Worm (Caenorhabditis elegans): ENCODE measurements around the gene prp-19.
A peak's percentile ranks its signal among the peaks of the same experiment; 100 is the strongest.

Gene prp-19

ce11 chrIII:5136033-5136597, 35.7 kb downstream of the prp-19 start, which contains the start of gene tbx-2 (continued):
- TF ChIP-seq irx-1 (tag; optimal IDR thresholded peaks at IDR 0.05) = no peak

- TF ChIP-seq elt-3 (tag; optimal IDR thresholded peaks at IDR 0.05) (no peak), unc-62 (GFP tag; optimal IDR thresholded peaks at IDR 0.05) (no peak), fkh-10 (GFP tag; optimal IDR thresholded peaks at IDR 0.05) (no peak), rnt-1 (tag; optimal IDR thresholded peaks at IDR 0.05) (peak; percentile 20), ceh-63 (GFP tag; optimal IDR thresholded peaks at IDR 0.05) (no peak), efl-1 (optimal IDR thresholded peaks at IDR 0.05) (no peak), efl-1 (GFP tag; optimal IDR thresholded peaks at IDR 0.05 in 1 of 2) (peak in 1 of 2 experiments; percentile 46), unc-130 (tag; optimal IDR thresholded peaks at IDR 0.05) (no peak), lsy-2 (tag; optimal IDR thresholded peaks at IDR 0.05) (peak in 1 of 2 experiments; percentile 60), nhr-76 (tag; optimal IDR thresholded peaks at IDR 0.05) (no peak), tbx-2 (tag; optimal IDR thresholded peaks at IDR 0.05) (peak; percentile 76)
Measured at ce11 chrIII:5134506-5134905, 37.3 kb downstream of the prp-19 start.

- TF ChIP-seq mdl-1 (tag; optimal IDR thresholded peaks at IDR 0.05) (no peak), unc-62 (GFP tag; optimal IDR thresholded peaks at IDR 0.05) (no peak), nhr-76 (tag; optimal IDR thresholded peaks at IDR 0.05) (no peak), ces-1 (GFP tag; optimal IDR thresholded peaks at IDR 0.05) (no peak)
Measured at ce11 chrIII:5130654-5131053, 41.2 kb downstream of the prp-19 start.

ce11 chrIII:5129261-5129660, 42.6 kb downstream of the prp-19 start:
- TF ChIP-seq ztf-4 (tag; optimal IDR thresholded peaks at IDR 0.05) (no peak), elt-3 (tag; optimal IDR thresholded peaks at IDR 0.05) (no peak), nhr-71 (tag; optimal IDR thresholded peaks at IDR 0.05) (peak; percentile 17), nhr-11 (tag; optimal IDR thresholded peaks at IDR 0.05) (no peak), pag-3 (tag; optimal IDR thresholded peaks at IDR 0.05; ENCODE audit: borderline replicate concordance, insufficient read depth) (no peak), aha-1 (tag; optimal IDR thresholded peaks at IDR 0.05) (no peak), ceh-82 (tag; optimal IDR thresholded peaks at IDR 0.05) (peak in 1 of 3 experiments; percentile 28), skn-1 (tag; optimal IDR thresholded peaks at IDR 0.05) (no peak), tbx-2 (tag; optimal IDR thresholded peaks at IDR 0.05) (peak; percentile 100), snpc-4 (tag; optimal IDR thresholded peaks at IDR 0.05) (no peak), hlh-17 (GFP tag; optimal IDR thresholded peaks at IDR 0.05; ENCODE audit: borderline replicate concordance) (no peak), lsy-2 (tag; optimal IDR thresholded peaks at IDR 0.05) (peak in 1 of 2 experiments; percentile 23), lin-14 (GFP tag; optimal IDR thresholded peaks at IDR 0.05) (peak; percentile 26), nhr-77 (tag; optimal IDR thresholded peaks at IDR 0.05) (peak; percentile 64), mab-9 (GFP tag; IDR thresholded peaks at IDR 0.05) (no peak)

- no peak for TF ChIP-seq ztf-4 (tag; optimal IDR thresholded peaks at IDR 0.05)
- peak; percentile 39 for TF ChIP-seq tbx-2 (tag; optimal IDR thresholded peaks at IDR 0.05)
- TF ChIP-seq nhr-85 (tag) = peak; percentile 75
- TF ChIP-seq Y116A8C.19 (tag; optimal IDR thresholded peaks at IDR 0.05; ENCODE audit: borderline replicate concordance) = no peak
- 0 out of 2 replicates have a peak, but pooled peaks have one; percentile 28 for TF ChIP-seq ets-5 (GFP tag; IDR thresholded peaks at IDR 0.05)
Measured at ce11 chrIII:5126988-5127387, 44.9 kb downstream of the prp-19 start.

ce11 chrIII:5125759-5126158, 46.1 kb downstream of the prp-19 start:
- no peak for TF ChIP-seq ceh-8 (GFP tag; optimal IDR thresholded peaks at IDR 0.05)
- TF ChIP-seq tbx-2 (tag; optimal IDR thresholded peaks at IDR 0.05) = peak; percentile 92

- TF ChIP-seq egl-27 (tag; optimal IDR thresholded peaks at IDR 0.05) (no peak), nhr-76 (tag; optimal IDR thresholded peaks at IDR 0.05) (no peak), ceh-63 (GFP tag; optimal IDR thresholded peaks at IDR 0.05) (no peak), ztf-4 (tag; optimal IDR thresholded peaks at IDR 0.05) (no peak), C04F5.9 (tag; optimal IDR thresholded peaks at IDR 0.05) (no peak), nhr-71 (tag; optimal IDR thresholded peaks at IDR 0.05) (no peak), nhr-12 (tag; optimal IDR thresholded peaks at IDR 0.05) (no peak), nhr-11 (tag; optimal IDR thresholded peaks at IDR 0.05) (no peak), lir-3 (tag; optimal IDR thresholded peaks at IDR 0.05; ENCODE audit: poor library complexity) (no peak), lin-39 (tag; optimal IDR thresholded peaks at IDR 0.05) (no peak), nhr-28 (tag; optimal IDR thresholded peaks at IDR 0.05) (no peak), unc-30 (tag; optimal IDR thresholded peaks at IDR 0.05) (no peak), lin-13 (GFP tag; optimal IDR thresholded peaks at IDR 0.05) (no peak), nhr-47 (tag; optimal IDR thresholded peaks at IDR 0.05) (no peak), zip-4 (GFP tag; optimal IDR thresholded peaks at IDR 0.05) (no peak), ama-1 (optimal IDR thresholded peaks at IDR 0.05) (no peak)
Measured at ce11 chrIII:5124385-5124784, 47.5 kb downstream of the prp-19 start.

Data from whole organism, L1 larva.